Fruit fly (Drosophila melanogaster) whole organism, embryonic: ENCODE results near the gene NELF-B.

Source experiments
- Blimp-1 ChIP-seq: fragments of 200-800 bp; sonication (Bioruptor generic); optimal IDR thresholded peaks from 3 replicates; lab custom pipeline; 2018; ENCODE audit warnings: missing biosample characterization, missing genetic modification characterization, mild to moderate bottlenecking, moderate library complexity, missing genetic modification reagents
- BtbVII ChIP-seq: fragments of 200-800 bp; sonication (Bioruptor generic); optimal IDR thresholded peaks from 3 replicates; lab custom pipeline; 2017; ENCODE audit warnings: missing biosample characterization, mild to moderate bottlenecking, missing genetic modification characterization
- C15 ChIP-seq: fragments of 200-800 bp; sonication (Bioruptor generic); IDR thresholded peaks from 3 replicates; pipeline ENCODE4 v1.3.6; 2022; ENCODE audit warnings: missing biosample characterization, missing genetic modification characterization
- CG10654 ChIP-seq: fragments of 200-800 bp; sonication (Bioruptor generic); optimal IDR thresholded peaks from 2 replicates; lab custom pipeline; 2016; ENCODE audit warnings: missing biosample characterization, missing genetic modification characterization
- CG11093 ChIP-seq: fragments of 200-800 bp; sonication (Bioruptor generic); IDR thresholded peaks from 3 replicates; pipeline ENCODE4 v1.3.6; 2022; ENCODE audit warnings: missing biosample characterization, missing genetic modification characterization
- CG11560 ChIP-seq: fragments of 200-800 bp; sonication (Bioruptor generic); IDR thresholded peaks from 3 replicates; pipeline ENCODE4 v1.3.6; 2022; ENCODE audit warnings: missing biosample characterization, missing genetic modification characterization
- CG12236 ChIP-seq: fragments of 200-800 bp; sonication (Bioruptor generic); optimal IDR thresholded peaks from 2 replicates; lab custom pipeline; 2016; ENCODE audit warnings: missing biosample characterization, missing genetic modification characterization
- CG16779 ChIP-seq: fragments of 200-800 bp; sonication (Bioruptor generic); IDR thresholded peaks from 2 replicates; pipeline ENCODE4 v1.3.6; 2022; ENCODE audit warnings: missing biosample characterization, missing genetic modification characterization
- CG16813 ChIP-seq: fragments of 200-800 bp; sonication (Bioruptor generic); IDR thresholded peaks from 3 replicates; pipeline ENCODE4 v1.3.6; 2022; ENCODE audit warnings: missing biosample characterization, missing genetic modification characterization; ENCODE audit not compliant: partially characterized antibody
- CG17361 ChIP-seq: fragments of 200-800 bp; sonication (Bioruptor generic); IDR thresholded peaks from 3 replicates; pipeline ENCODE4 v1.3.6; 2022; ENCODE audit warnings: missing biosample characterization, missing genetic modification characterization
- CG18262 ChIP-seq: fragments of 200-800 bp; optimal IDR thresholded peaks from 3 replicates; lab custom pipeline; 2019; ENCODE audit warnings: missing biosample characterization, mild to moderate bottlenecking, missing genetic modification characterization, moderate library complexity
- CG18476 ChIP-seq: fragments of 200-800 bp; sonication (Bioruptor generic); optimal IDR thresholded peaks from 2 replicates; lab custom pipeline; 2016; ENCODE audit warnings: missing biosample characterization, mild to moderate bottlenecking, missing genetic modification characterization
- CG2889 ChIP-seq: fragments of 200-800 bp; sonication (Bioruptor generic); IDR thresholded peaks from 3 replicates; pipeline ENCODE4 v1.3.6; 2022; ENCODE audit warnings: missing biosample characterization, missing genetic modification characterization
- CG30403 ChIP-seq: fragments of 200-800 bp; sonication (Bioruptor generic); optimal IDR thresholded peaks from 3 replicates; lab custom pipeline; 2016; ENCODE audit warnings: missing biosample characterization, missing genetic modification characterization
- CG3065 ChIP-seq: fragments of 200-800 bp; sonication (Bioruptor generic); optimal IDR thresholded peaks from 2 replicates; lab custom pipeline; 2016; ENCODE audit warnings: missing biosample characterization, missing genetic modification characterization
- CG31365 ChIP-seq: fragments of 200-800 bp; sonication (Bioruptor generic); optimal IDR thresholded peaks from 2 replicates; lab custom pipeline; 2018; ENCODE audit warnings: missing biosample characterization, mild to moderate bottlenecking, missing genetic modification characterization
- CG43689 ChIP-seq: fragments of 200-800 bp; sonication (Bioruptor generic); IDR thresholded peaks from 2 replicates; pipeline ENCODE4 v1.3.6; 2022; ENCODE audit warnings: missing biosample characterization, missing genetic modification characterization
- CG4854 ChIP-seq: fragments of 200-800 bp; sonication (Bioruptor generic); optimal IDR thresholded peaks from 2 replicates; lab custom pipeline; 2016; ENCODE audit warnings: missing biosample characterization, missing genetic modification characterization, inconsistent platforms
- CG6272 ChIP-seq: fragments of 200-800 bp; sonication (Bioruptor generic); IDR thresholded peaks from 2 replicates; pipeline ENCODE4 v1.3.6; 2022; ENCODE audit warnings: missing biosample characterization, missing genetic modification characterization
- CG6689 ChIP-seq: fragments of 200-800 bp; sonication (Bioruptor generic); IDR thresholded peaks from 2 replicates; pipeline ENCODE4 v1.3.6; 2022; ENCODE audit warnings: missing biosample characterization, missing genetic modification characterization
- CG7745 ChIP-seq: fragments of 200-800 bp; sonication (Bioruptor generic); optimal IDR thresholded peaks from 2 replicates; lab custom pipeline; 2018; ENCODE audit warnings: missing biosample characterization, mild to moderate bottlenecking, missing genetic modification characterization, moderate library complexity
- CG8765 ChIP-seq: fragments of 200-800 bp; sonication (Bioruptor generic); IDR thresholded peaks from 2 replicates; pipeline ENCODE4 v1.3.6; 2022; ENCODE audit warnings: missing biosample characterization, missing genetic modification characterization
- CG9932 ChIP-seq: fragments of 200-800 bp; sonication (Bioruptor generic); IDR thresholded peaks from 2 replicates; pipeline ENCODE4 v1.3.6; 2022; ENCODE audit warnings: missing biosample characterization, missing genetic modification characterization
- Chrac-16 ChIP-seq: fragments of 200-800 bp; sonication (Bioruptor generic); optimal IDR thresholded peaks from 3 replicates; lab custom pipeline; 2016; ENCODE audit warnings: missing biosample characterization, missing genetic modification characterization
- Dad ChIP-seq: fragments of 200-800 bp; sonication (Bioruptor generic); optimal IDR thresholded peaks from 3 replicates; lab custom pipeline; 2016; ENCODE audit warnings: missing biosample characterization, missing genetic modification characterization
- Hand ChIP-seq: fragments of 200-800 bp; sonication (Bioruptor generic); optimal IDR thresholded peaks from 2 replicates; lab custom pipeline; 2017; ENCODE audit warnings: mild to moderate bottlenecking, missing biosample characterization, missing genetic modification reagents, missing genetic modification characterization
- Six4 ChIP-seq: fragments of 200-800 bp; sonication (Bioruptor generic); optimal IDR thresholded peaks from 2 replicates; lab custom pipeline; 2016; ENCODE audit warnings: missing biosample characterization, missing genetic modification characterization
- Sox102F ChIP-seq: fragments of 200-800 bp; sonication (Bioruptor generic); optimal IDR thresholded peaks from 2 replicates; lab custom pipeline; 2018; ENCODE audit warnings: missing biosample characterization, mild to moderate bottlenecking, missing genetic modification characterization, moderate library complexity
- Ssrp ChIP-seq: fragments of 200-800 bp; sonication (Bioruptor generic); optimal IDR thresholded peaks from 2 replicates; lab custom pipeline; 2018; ENCODE audit warnings: missing biosample characterization, mild to moderate bottlenecking, missing genetic modification characterization, moderate library complexity
- Usf ChIP-seq: fragments of 200-800 bp; sonication (Bioruptor generic); optimal IDR thresholded peaks from 2 replicates; lab custom pipeline; 2017; ENCODE audit warnings: missing genotype, missing biosample characterization, missing genetic modification characterization
- ash1 ChIP-seq: fragments of 200-800 bp; sonication (Bioruptor generic); optimal IDR thresholded peaks from 2 replicates; lab custom pipeline; 2018; ENCODE audit warnings: missing biosample characterization, mild to moderate bottlenecking, missing genetic modification characterization
- bbx ChIP-seq: fragments of 200-800 bp; sonication (Bioruptor generic); IDR thresholded peaks from 2 replicates; pipeline ENCODE4 v1.3.6; 2022; ENCODE audit warnings: missing biosample characterization, missing genetic modification characterization; ENCODE audit not compliant: partially characterized antibody
- chif ChIP-seq, 2 experiments: fragments of 200-800 bp; sonication (Bioruptor generic); optimal IDR thresholded peaks; 3 replicates each; lab custom pipeline; 2016; ENCODE audit warnings: missing biosample characterization in 2 of 2, missing genetic modification characterization in 2 of 2
- chm ChIP-seq: fragments of 200-800 bp; sonication (Bioruptor generic); IDR thresholded peaks from 2 replicates; pipeline ENCODE4 v1.3.6; 2022; ENCODE audit warnings: missing biosample characterization, missing genetic modification characterization
- chn ChIP-seq: fragments of 200-800 bp; sonication (Bioruptor generic); optimal IDR thresholded peaks from 2 replicates; lab custom pipeline; 2016; ENCODE audit warnings: missing biosample characterization, missing genetic modification characterization
- crp ChIP-seq, 2 experiments: fragments of 200-800 bp; sonication (Bioruptor generic); optimal IDR thresholded peaks; 2 replicates in 1 of 2; 3 replicates in 1 of 2; lab custom pipeline; 2017; ENCODE audit warnings: missing biosample characterization in 2 of 2, missing genetic modification characterization in 2 of 2, mild to moderate bottlenecking in 1 of 2, moderate library complexity in 1 of 2
- dysf ChIP-seq: fragments of 200-800 bp; sonication (Bioruptor generic); IDR thresholded peaks from 3 replicates; pipeline ENCODE4 v1.3.6; 2022; ENCODE audit warnings: missing biosample characterization, missing genetic modification characterization
- fd96Cb ChIP-seq: fragments of 200-800 bp; sonication (Bioruptor generic); optimal IDR thresholded peaks from 2 replicates; lab custom pipeline; 2018; ENCODE audit warnings: missing biosample characterization, mild to moderate bottlenecking, missing genetic modification characterization, moderate library complexity
- lilli ChIP-seq: fragments of 200-800 bp; sonication (Bioruptor generic); optimal IDR thresholded peaks from 3 replicates; lab custom pipeline; 2016; ENCODE audit warnings: missing biosample characterization, missing genetic modification characterization
- otp ChIP-seq: fragments of 200-800 bp; sonication (Bioruptor generic); IDR thresholded peaks from 3 replicates; pipeline ENCODE4, ENCODE4 v1.3.6; 2022; ENCODE audit warnings: missing biosample characterization, missing genetic modification characterization
- prd ChIP-seq, 3 experiments: fragments of >200 bp in 2 of 3; fragments of 200-800 bp in 1 of 3; sonication (Bioruptor generic) in 1 of 3; optimal IDR thresholded peaks in 2 of 3; IDR thresholded peaks in 1 of 3; 2 replicates in 2 of 3; 3 replicates in 1 of 3; pipeline versions ENCODE4 v1.3.6 to Lab custom; 2017 to 2022; ENCODE audit warnings: missing biosample characterization in 1 of 3, missing genetic modification characterization in 1 of 3
- ro ChIP-seq: fragments of 200-800 bp; sonication (Bioruptor generic); IDR thresholded peaks from 2 replicates; pipeline ENCODE4 v1.3.6; 2022; ENCODE audit warnings: missing biosample characterization, missing genetic modification characterization
- scrt ChIP-seq: fragments of 200-800 bp; sonication (Bioruptor generic); optimal IDR thresholded peaks from 2 replicates; lab custom pipeline; 2018; ENCODE audit warnings: missing biosample characterization, mild to moderate bottlenecking, missing genetic modification characterization, moderate library complexity
- shn ChIP-seq: fragments of 200-800 bp; sonication (Bioruptor generic); optimal IDR thresholded peaks from 3 replicates; lab custom pipeline; 2016; ENCODE audit warnings: missing biosample characterization, missing genetic modification characterization
- tna ChIP-seq: fragments of 200-800 bp; sonication (Bioruptor generic); IDR thresholded peaks from 2 replicates; pipeline ENCODE4 v1.3.6; 2022; ENCODE audit warnings: missing biosample characterization, missing genetic modification characterization; ENCODE audit not compliant: partially characterized antibody
- usp ChIP-seq: fragments of >200 bp; optimal IDR thresholded peaks from 2 replicates; lab custom pipeline; 2017; ENCODE audit warnings: missing biosample characterization, missing genetic modification characterization
- yki ChIP-seq: fragments of >200 bp; optimal IDR thresholded peaks from 3 replicates; lab custom pipeline; 2018
- zen ChIP-seq: fragments of 200-800 bp; sonication (Bioruptor generic); optimal IDR thresholded peaks from 3 replicates; lab custom pipeline; 2018; ENCODE audit warnings: missing biosample characterization, mild to moderate bottlenecking, missing genetic modification characterization, moderate library complexity

NELF-B gene

dm6 chrX:7705175-7706097, 22.7 kb downstream of the NELF-B start (continued):
- TF ChIP-seq bbx (GFP tag; lab: Robert Waterston, UW) (no peak), Sox102F (GFP tag; lab: Kevin White, UChicago) (peak; percentile 94), BtbVII (GFP tag; lab: Kevin White, UChicago) (peak; percentile 94), Dad (peak; percentile 74), CG11560 (tag; lab: Robert Waterston, UW) (peak; percentile 73; the same call in 2 of the 3 replicates), ash1 (no peak), CG17361 (peak; percentile 99), CG18262 (peak; percentile 98), dysf (peak; percentile 94), ro (peak; percentile 53; the same call in 1 of the 2 replicates), fd96Cb (tag; lab: Kevin White, UChicago) (peak; percentile 95), shn (GFP tag; lab: Kevin White, UChicago) (peak; percentile 75), otp (GFP tag; lab: Robert Waterston, UW) (peak; percentile 49; the same call in 1 of the 3 replicates), CG31365 (peak; percentile 65), Ssrp (peak; percentile 95), CG7745 (tag; lab: Kevin White, UChicago) (no peak), CG16813 (GFP tag; lab: Robert Waterston, UW) (no peak), CG8765 (GFP tag; lab: Robert Waterston, UW) (peak; percentile 54; the same call in 1 of the 2 replicates), chn (GFP tag; lab: Kevin White, UChicago) (peak; percentile 90), Hand (peak; percentile 93), chm (GFP tag; lab: Robert Waterston, UW) (0 out of 2 replicates have a peak, but pooled peaks have one; percentile 63), crp (GFP tag; optimal IDR thresholded peaks at IDR 0.05; lab: Kevin White, UChicago) (peak; percentile 3 to 58), Six4 (GFP tag; lab: Kevin White, UChicago) (peak; percentile 89), chif (GFP tag; optimal IDR thresholded peaks at IDR 0.05; lab: Kevin White, UChicago) (peak; percentile 74 to 84), zen (tag; lab: Kevin White, UChicago) (peak; percentile 85), CG3065 (GFP tag; lab: Kevin White, UChicago) (peak; percentile 83), tna (GFP tag; lab: Robert Waterston, UW) (no peak), CG18476 (peak; percentile 92), CG43689 (GFP tag; lab: Robert Waterston, UW) (0 out of 2 replicates have a peak, but pooled peaks have one; percentile 17), Chrac-16 (GFP tag; lab: Kevin White, UChicago) (peak; percentile 93), Usf (peak; percentile 92), CG2889 (GFP tag; lab: Robert Waterston, UW) (peak; percentile 72; the same call in 1 of the 3 replicates), CG16779 (GFP tag; lab: Robert Waterston, UW) (no peak), CG30403 (GFP tag; lab: Kevin White, UChicago) (peak; percentile 97), prd (optimal IDR thresholded peaks at IDR 0.05; lab: Kevin White, UChicago) (no peak), prd (GFP tag; IDR thresholded peaks at IDR 0.05; lab: Robert Waterston, UW) (peak; percentile 87; the same call in 2 of the 3 replicates), CG6272 (GFP tag; lab: Robert Waterston, UW) (peak; percentile 78), CG11093 (GFP tag; lab: Robert Waterston, UW) (peak; percentile 78; the same call in 2 of the 3 replicates), lilli (GFP tag; lab: Kevin White, UChicago) (peak; percentile 95), yki (lab: Kevin White, UChicago) (peak; percentile 78), CG10654 (peak; percentile 87), CG12236 (GFP tag; lab: Kevin White, UChicago) (no peak), CG6689 (peak; percentile 91), scrt (peak; percentile 89), CG9932 (GFP tag; lab: Robert Waterston, UW) (peak; percentile 90), Blimp-1 (GFP tag; lab: Kevin White, UChicago) (peak; percentile 90), C15 (peak; percentile 24; the same call in 1 of the 3 replicates), CG4854 (GFP tag; lab: Kevin White, UChicago) (peak; percentile 80), usp (GFP tag; lab: Kevin White, UChicago) (no peak)
